Fruit fly (Drosophila melanogaster) Kc167 (cell line): ENCODE measurements around the gene CG1927.

Source experiments
- Myc ChIP-seq: fragments of >200 bp; optimal IDR thresholded peaks from 2 replicates; lab custom pipeline; 2017; ENCODE audit warnings: missing external identifiers
- Sin3A ChIP-seq: fragments of >200 bp; optimal IDR thresholded peaks from 2 replicates; lab custom pipeline; 2018; ENCODE audit warnings: missing external identifiers
- h ChIP-seq: fragments of >200 bp; optimal IDR thresholded peaks from 3 replicates; lab custom pipeline; 2018; ENCODE audit warnings: missing external identifiers
- psq ChIP-seq: fragments of >200 bp; optimal IDR thresholded peaks from 2 replicates; lab custom pipeline; 2017; ENCODE audit warnings: missing external identifiers
- ttk ChIP-seq: sonication (Bioruptor generic); optimal IDR thresholded peaks from 2 replicates; lab custom pipeline; 2017; ENCODE audit warnings: missing external identifiers

- TF ChIP-seq h (lab: Kevin White, UChicago) (no peak), psq (lab: Kevin White, UChicago) (no peak), Sin3A (lab: Kevin White, UChicago) (no peak), ttk (lab: Kevin White, UChicago) (no peak), Myc (lab: Kevin White, UChicago) (no peak)
Measured at dm6 chr3L:1938767-1939166, 31.1 kb downstream of the CG1927 start, which contains the start of the genes CG46523 and CG5687.
